Fruit fly (Drosophila melanogaster): ENCODE results near the gene skd.
A peak's percentile ranks its signal among the peaks of the same experiment; 100 is the strongest.

skd gene

DNA sequence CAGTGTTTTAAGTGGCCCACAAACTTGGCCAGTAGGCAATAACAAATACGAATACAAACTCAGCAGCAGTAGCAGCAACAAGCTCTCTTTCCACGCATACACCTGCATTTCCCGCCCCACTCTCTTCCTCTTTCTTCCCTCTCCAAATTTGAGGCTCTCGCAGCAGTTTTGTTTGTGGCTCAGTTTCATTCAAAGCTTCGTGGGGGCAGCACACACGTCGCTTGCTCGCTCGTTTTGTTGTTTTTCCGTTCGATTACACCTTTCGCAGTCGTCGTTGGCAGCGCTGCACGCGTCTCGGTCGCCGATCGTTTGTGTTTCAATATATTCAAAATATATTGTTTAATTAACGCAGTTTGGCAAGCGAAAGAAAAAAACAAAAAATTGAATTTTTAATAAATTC is 31.4 kb upstream of the skd start (continued):
- TF ChIP-seq CHES-1-like (GFP tag; optimal IDR thresholded peaks at IDR 0.05) (no peak), stc (GFP tag; IDR thresholded peaks at IDR 0.05) (peak; percentile 29; the same call in 1 of the 2 replicates), HLH3B (GFP tag; IDR thresholded peaks at IDR 0.05) (no peak; the same call in 1 of the 2 replicates), CG6689 (GFP tag; IDR thresholded peaks at IDR 0.05) (no peak), gsb-n (tag; optimal IDR thresholded peaks at IDR 0.05) (no peak), Blimp-1 (GFP tag; optimal IDR thresholded peaks at IDR 0.05) (no peak), Spps (tag; optimal IDR thresholded peaks at IDR 0.05) (no peak), CG3995 (GFP tag; optimal IDR thresholded peaks at IDR 0.05) (no peak), Rx (GFP tag; IDR thresholded peaks at IDR 0.05) (no peak), CG5953 (GFP tag; IDR thresholded peaks at IDR 0.05) (peak; percentile 29; the same call in 1 of the 2 replicates), abd-A (tag; optimal IDR thresholded peaks at IDR 0.05) (peak; percentile 31), p53 (GFP tag; optimal IDR thresholded peaks at IDR 0.05) (no peak), Hr51 (GFP tag; optimal IDR thresholded peaks at IDR 0.05) (no peak), CG13894 (tag; optimal IDR thresholded peaks at IDR 0.05) (no peak), HLH54F (GFP tag; optimal IDR thresholded peaks at IDR 0.05) (no peak), Taf1 (GFP tag; IDR thresholded peaks at IDR 0.05) (0 out of 2 replicates have a peak, but pooled peaks have one; percentile 14), bsh (GFP tag; optimal IDR thresholded peaks at IDR 0.05) (no peak), CG8924 (tag; optimal IDR thresholded peaks at IDR 0.05) (peak; percentile 21), CG16779 (GFP tag; IDR thresholded peaks at IDR 0.05) (no peak), luna (GFP tag; optimal IDR thresholded peaks at IDR 0.05) (no peak), Sry-δ (GFP tag; optimal IDR thresholded peaks at IDR 0.05) (no peak), bcd (GFP tag; optimal IDR thresholded peaks at IDR 0.05) (no peak), CG6272 (GFP tag; IDR thresholded peaks at IDR 0.05) (no peak), Lhr (GFP tag; optimal IDR thresholded peaks at IDR 0.05) (no peak), CG4360 (GFP tag; IDR thresholded peaks at IDR 0.05) (peak; percentile 62), CG9215 (GFP tag; IDR thresholded peaks at IDR 0.05) (no peak), CG17612 (GFP tag; IDR thresholded peaks at IDR 0.05) (no peak), CG3281 (GFP tag; optimal IDR thresholded peaks at IDR 0.05) (no peak), Bteb2 (GFP tag; optimal IDR thresholded peaks at IDR 0.05) (no peak), jumu (GFP tag; optimal IDR thresholded peaks at IDR 0.05) (no peak), CG8359 (GFP tag; optimal IDR thresholded peaks at IDR 0.05; ENCODE audit: borderline replicate concordance) (no peak), tup (GFP tag; optimal IDR thresholded peaks at IDR 0.05) (no peak), Lpt (GFP tag; optimal IDR thresholded peaks at IDR 0.05) (no peak), tio (GFP tag; optimal IDR thresholded peaks at IDR 0.05) (no peak), CG1603 (tag; optimal IDR thresholded peaks at IDR 0.05) (no peak), CG12236 (GFP tag; optimal IDR thresholded peaks at IDR 0.05) (no peak), CoRest (tag; optimal IDR thresholded peaks at IDR 0.05) (no peak), HmgZ (tag; optimal IDR thresholded peaks at IDR 0.05) (peak; percentile 37), gro (GFP tag; optimal IDR thresholded peaks at IDR 0.05) (peak; percentile 57), corto (GFP tag; optimal IDR thresholded peaks at IDR 0.05) (no peak), tin (GFP tag; optimal IDR thresholded peaks at IDR 0.05) (no peak), CG10209 (GFP tag; optimal IDR thresholded peaks at IDR 0.05) (no peak), Neu2 (GFP tag; optimal IDR thresholded peaks at IDR 0.05; ENCODE audit: borderline replicate concordance) (no peak), CG9609 (GFP tag; optimal IDR thresholded peaks at IDR 0.05) (no peak), stwl (tag; optimal IDR thresholded peaks at IDR 0.05) (no peak), CG2202 (tag; optimal IDR thresholded peaks at IDR 0.05) (no peak), CG3163 (GFP tag; optimal IDR thresholded peaks at IDR 0.05) (peak; percentile 55), CG7745 (tag; optimal IDR thresholded peaks at IDR 0.05) (no peak), jing (GFP tag; optimal IDR thresholded peaks at IDR 0.05) (no peak), CG16815 (GFP tag; optimal IDR thresholded peaks at IDR 0.05) (no peak), B-H1 (GFP tag; IDR thresholded peaks at IDR 0.05) (no peak), disco-r (GFP tag; optimal IDR thresholded peaks at IDR 0.05) (no peak)
